Worm (Caenorhabditis elegans): ENCODE measurements around the gene rab-33.

ce11 chrIII:10506699-10507248, 3.1 kb upstream of the rab-33 start, which contains the start of the genes sip-1 and sly-1:
- no peak for TF ChIP-seq flt-1 (GFP tag; IDR thresholded peaks at IDR 0.05)
- no peak for TF ChIP-seq med-1 (GFP tag; optimal IDR thresholded peaks at IDR 0.05; ENCODE audit: insufficient read depth)
- no peak for TF ChIP-seq ref-1 (GFP tag; conservative IDR thresholded peaks at IDR 0.05)
- no peak for TF ChIP-seq cog-1 (tag; optimal IDR thresholded peaks at IDR 0.05)
- no peak for TF ChIP-seq T22C8.4 (GFP tag; IDR thresholded peaks at IDR 0.05)
- TF ChIP-seq klf-2 (GFP tag; conservative IDR thresholded peaks at IDR 0.05), result no peak
- TF ChIP-seq tab-1 (GFP tag; IDR thresholded peaks at IDR 0.05), result no peak
- TF ChIP-seq ztf-23 (GFP tag; IDR thresholded peaks at IDR 0.05), result no peak

Data from whole organism, midembryonic.